Worm (Caenorhabditis elegans) whole organism, midembryonic: ENCODE data around the gene nstp-6.
"Not testable (repeated sequence)": the region's sequence is repeated elsewhere in the genome, so short reads cannot be mapped to it uniquely, and the experiment has no call there.

ENCODE experiments used
- T22C8.4 ChIP-seq: fragments of 200-800 bp; sonication (Bioruptor generic); IDR thresholded peaks from 2 replicates; pipeline ENCODE4 v1.3.6; 2022; ENCODE audit warnings: missing genetic modification characterization, missing compliant biosample characterization
- cog-1 ChIP-seq: sonication (generic microtip); optimal IDR thresholded peaks from 2 replicates; lab custom pipeline; 2016; ENCODE audit warnings: missing genetic modification characterization, missing compliant biosample characterization
- flt-1 ChIP-seq: fragments of 200-800 bp; sonication (Bioruptor generic); IDR thresholded peaks from 2 replicates; pipeline ENCODE4 v1.3.6; 2022; ENCODE audit warnings: missing genetic modification characterization, missing compliant biosample characterization
- klf-2 ChIP-seq: fragments of 200-800 bp; sonication (Bioruptor generic); conservative IDR thresholded peaks from 2 replicates; pipeline ENCODE4 v1.3.6; 2022; ENCODE audit warnings: missing genetic modification reagents, missing genetic modification characterization, missing compliant biosample characterization
- med-1 ChIP-seq: sonication (generic microtip); optimal IDR thresholded peaks from 2 replicates; lab custom pipeline; 2017; ENCODE audit warnings: missing genetic modification characterization, mild to moderate bottlenecking, missing compliant biosample characterization, antibody characterized with exemption, missing genetic modification reagents; ENCODE audit not compliant: insufficient read depth
- ref-1 ChIP-seq: fragments of 200-800 bp; sonication (Bioruptor generic); conservative IDR thresholded peaks from 2 replicates; pipeline ENCODE4 v1.3.6; 2022; ENCODE audit warnings: missing genetic modification reagents, missing genetic modification characterization, missing compliant biosample characterization
- tab-1 ChIP-seq: fragments of 200-800 bp; sonication (Bioruptor generic); IDR thresholded peaks from 2 replicates; pipeline ENCODE4 v1.3.6; 2022; ENCODE audit warnings: missing genetic modification characterization, missing compliant biosample characterization
- ztf-23 ChIP-seq: fragments of 200-800 bp; sonication (Bioruptor generic); IDR thresholded peaks from 2 replicates; pipeline ENCODE4 v1.3.6; 2022; ENCODE audit warnings: missing genetic modification reagents, missing genetic modification characterization, missing compliant biosample characterization
- ztf-29 ChIP-seq: fragments of 200-800 bp; sonication (Bioruptor generic); IDR thresholded peaks from 2 replicates; pipeline ENCODE4 v1.3.6; 2022; ENCODE audit warnings: missing genetic modification reagents, missing genetic modification characterization, missing compliant biosample characterization

Gene nstp-6

DNA sequence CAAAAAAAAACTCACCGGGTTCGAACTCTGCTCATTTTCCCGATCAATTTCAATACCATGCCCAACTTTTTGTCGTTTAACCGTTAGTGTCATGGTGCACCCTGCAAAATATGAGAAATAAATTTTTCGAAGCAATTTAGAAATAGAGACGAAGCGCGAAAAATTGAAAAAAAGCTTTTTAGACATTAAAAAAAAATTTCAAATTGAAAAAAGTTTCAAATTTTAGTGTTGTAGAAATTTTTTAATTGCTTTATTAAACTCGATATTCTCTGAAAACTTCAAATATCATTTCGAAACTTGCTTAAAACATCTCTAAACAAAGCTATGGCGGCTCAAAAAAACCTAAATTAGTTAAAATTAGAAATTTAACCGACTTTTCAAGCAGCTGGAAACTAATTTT is at the start of gene nstp-6:
nstp-6 (minus strand) TSS at position 101 of the 400 bp plus-strand sequence.
- no peak for TF ChIP-seq klf-2 (GFP tag; lab: Robert Waterston, UW)
- TF ChIP-seq cog-1 (tag; lab: Kevin White, UChicago): no peak
- no peak for TF ChIP-seq ztf-23 (GFP tag; lab: Robert Waterston, UW)
- TF ChIP-seq flt-1 (GFP tag; lab: Robert Waterston, UW): no peak
- no peak for TF ChIP-seq T22C8.4
- no peak for TF ChIP-seq ref-1 (GFP tag; lab: Robert Waterston, UW)
- TF ChIP-seq med-1 (GFP tag; lab: Kevin White, UChicago): no peak
- TF ChIP-seq ztf-29 (GFP tag; lab: Robert Waterston, UW): no peak
- TF ChIP-seq tab-1 (GFP tag; lab: Robert Waterston, UW): no peak

DNA sequence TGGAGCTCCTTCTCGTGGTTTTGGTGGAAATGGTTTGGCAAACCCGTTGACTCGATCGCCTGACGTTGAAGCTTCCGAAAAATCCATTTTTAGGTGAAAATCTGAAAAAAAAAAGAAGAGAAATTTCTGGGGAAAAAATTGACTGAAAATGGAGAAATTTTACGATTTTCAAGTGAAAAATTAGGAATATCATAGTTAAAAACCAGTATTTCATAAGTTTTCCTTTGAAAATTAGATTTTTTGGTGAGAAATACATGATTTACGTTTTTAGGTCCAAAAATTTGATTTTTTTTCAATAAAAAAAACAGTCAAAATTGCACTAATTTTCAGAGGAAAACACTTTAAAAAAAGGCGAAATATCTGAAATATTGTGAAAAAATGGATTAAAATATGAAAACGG is 46.1 kb upstream of the nstp-6 start, which contains the start of gene taf-2:
taf-2 (minus strand) TSS at position 101 of the 400 bp plus-strand sequence.
- TF ChIP-seq tab-1 (GFP tag; lab: Robert Waterston, UW) (no peak), cog-1 (tag; lab: Kevin White, UChicago) (no peak), ztf-23 (GFP tag; lab: Robert Waterston, UW) (no peak), T22C8.4 (no peak), ref-1 (GFP tag; lab: Robert Waterston, UW) (no peak), med-1 (GFP tag; lab: Kevin White, UChicago) (no peak), flt-1 (GFP tag; lab: Robert Waterston, UW) (no peak), klf-2 (GFP tag; lab: Robert Waterston, UW) (no peak), ztf-29 (GFP tag; lab: Robert Waterston, UW) (no peak)

DNA sequence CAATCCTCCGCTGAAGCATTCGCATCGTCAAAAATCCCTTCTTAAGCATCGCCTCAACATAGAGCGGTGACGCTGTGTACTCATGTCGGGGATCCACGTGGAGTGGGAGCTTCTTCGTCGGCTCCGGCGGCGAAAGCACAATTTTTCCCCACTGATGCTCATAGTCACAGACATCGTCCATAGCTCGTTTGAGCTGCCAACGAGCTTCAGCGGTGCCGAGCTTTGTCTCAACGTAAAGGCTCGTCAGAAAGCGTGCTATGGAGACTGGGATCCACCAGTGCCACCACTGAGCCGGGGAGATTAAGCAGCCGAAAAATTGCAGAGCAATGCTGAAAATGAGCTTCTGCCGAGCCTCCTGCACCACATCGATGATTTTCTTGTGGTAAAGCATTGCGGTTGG is 43.4 kb upstream of the nstp-6 start:
- no peak for TF ChIP-seq med-1 (GFP tag; lab: Kevin White, UChicago)
- no peak for TF ChIP-seq klf-2 (GFP tag; lab: Robert Waterston, UW)
- no peak for TF ChIP-seq cog-1 (tag; lab: Kevin White, UChicago)
- no peak for TF ChIP-seq ztf-23 (GFP tag; lab: Robert Waterston, UW)
- TF ChIP-seq ztf-29 (GFP tag; lab: Robert Waterston, UW): no peak
- no peak for TF ChIP-seq flt-1 (GFP tag; lab: Robert Waterston, UW)
- no peak for TF ChIP-seq ref-1 (GFP tag; lab: Robert Waterston, UW)
- TF ChIP-seq T22C8.4: no peak
- no peak for TF ChIP-seq tab-1 (GFP tag; lab: Robert Waterston, UW)

DNA sequence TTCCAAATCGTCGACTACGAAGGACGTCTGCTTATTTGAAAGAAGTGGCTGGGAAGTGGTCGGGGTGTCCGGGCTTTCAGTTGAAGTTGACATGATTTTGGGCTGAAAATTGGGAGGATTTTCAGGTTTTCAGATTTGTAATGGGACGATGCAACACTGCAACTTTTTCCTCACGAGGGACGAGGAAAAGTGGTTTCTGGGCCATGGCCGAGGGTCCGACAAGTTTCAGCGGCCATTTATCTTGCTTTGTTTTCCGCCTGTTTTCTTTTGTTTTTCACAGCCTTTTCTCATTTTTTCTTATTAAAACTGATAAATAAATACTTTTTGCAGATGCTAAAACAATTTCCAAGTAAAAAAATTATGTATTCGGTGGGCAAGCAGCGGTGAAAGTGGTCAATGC is 35.4 kb upstream of the nstp-6 start, which contains the start of gene blos-7:
blos-7 (minus strand) TSS at position 101 of the 400 bp plus-strand sequence.
- TF ChIP-seq ztf-29 (GFP tag; lab: Robert Waterston, UW); T22C8.4; ref-1 (GFP tag; lab: Robert Waterston, UW): not testable (repeated sequence)

DNA sequence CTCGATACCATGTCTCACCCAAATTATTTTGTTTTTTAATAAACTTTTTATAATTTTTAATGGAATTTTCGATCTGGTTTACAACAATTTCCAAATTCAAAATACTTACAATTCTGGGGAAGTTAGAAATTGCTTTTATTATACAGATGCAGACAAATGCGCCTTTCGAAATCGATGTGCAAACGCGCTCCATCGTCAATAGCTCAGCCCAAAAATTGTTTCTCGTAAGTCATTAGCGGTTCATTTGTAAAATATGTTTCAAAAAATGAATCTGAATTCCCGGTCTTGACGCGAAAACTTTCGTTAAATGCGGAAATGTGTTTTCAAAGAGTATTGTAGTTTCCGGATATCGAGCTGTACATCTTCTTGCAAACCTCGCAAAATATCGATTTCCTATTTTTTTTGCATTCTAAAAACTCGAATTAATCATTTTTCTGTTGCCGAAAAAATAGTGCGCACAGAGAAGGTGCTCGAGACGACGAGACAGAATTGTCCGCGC is 32.1 kb upstream of the nstp-6 start, which contains the start of gene Y37E11B.1:
Y37E11B.1 (plus strand) TSS at position 145 of the 499 bp plus-strand sequence.
- TF ChIP-seq ztf-23 (GFP tag; lab: Robert Waterston, UW) (no peak), med-1 (GFP tag; lab: Kevin White, UChicago) (no peak), flt-1 (GFP tag; lab: Robert Waterston, UW) (no peak), ref-1 (GFP tag; lab: Robert Waterston, UW) (no peak), tab-1 (GFP tag; lab: Robert Waterston, UW) (no peak), klf-2 (GFP tag; lab: Robert Waterston, UW) (no peak), cog-1 (tag; lab: Kevin White, UChicago) (no peak), ztf-29 (GFP tag; lab: Robert Waterston, UW) (no peak), T22C8.4 (no peak)

DNA sequence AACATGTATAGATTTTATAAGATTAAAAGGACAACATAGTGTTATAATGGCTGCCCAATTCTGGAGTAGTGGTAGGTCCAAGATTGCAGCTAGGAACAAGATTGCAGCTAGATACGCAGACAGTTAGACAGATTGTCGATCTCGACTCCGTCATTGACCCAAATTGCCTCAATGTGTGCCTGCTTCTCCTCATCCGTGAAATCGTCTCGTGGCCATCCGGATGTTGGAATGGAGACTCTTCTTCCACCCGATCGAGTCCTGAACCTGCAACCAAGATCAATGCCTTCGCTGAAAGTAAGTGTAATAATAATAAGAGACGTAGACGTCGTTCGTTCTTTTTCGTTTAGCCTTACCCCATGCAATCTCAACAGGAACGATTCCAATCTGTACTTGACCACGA is 31.3 kb upstream of the nstp-6 start:
- TF ChIP-seq med-1 (GFP tag; lab: Kevin White, UChicago) (no peak), T22C8.4 (no peak), ztf-29 (GFP tag; lab: Robert Waterston, UW) (no peak), klf-2 (GFP tag; lab: Robert Waterston, UW) (no peak), ztf-23 (GFP tag; lab: Robert Waterston, UW) (no peak), flt-1 (GFP tag; lab: Robert Waterston, UW) (no peak), tab-1 (GFP tag; lab: Robert Waterston, UW) (no peak)

DNA sequence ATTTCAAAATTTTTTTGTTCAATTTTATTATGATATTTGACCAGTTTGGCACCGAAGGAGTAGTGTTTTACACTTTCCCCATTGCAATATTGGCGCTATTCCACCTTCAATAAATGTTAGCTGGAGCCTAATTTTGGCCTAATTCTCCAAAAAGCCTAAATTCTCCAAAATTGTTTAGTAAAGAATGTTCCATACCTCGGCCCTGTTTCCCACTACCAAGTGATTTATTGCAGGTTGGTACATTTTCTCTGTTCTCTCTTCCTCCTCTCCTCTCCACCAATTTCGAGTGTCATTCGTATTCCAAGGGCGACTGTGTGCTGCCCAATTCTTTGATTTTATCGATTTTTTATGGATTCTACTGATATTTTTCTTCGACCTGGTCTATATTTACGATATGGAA is 30.8 kb upstream of the nstp-6 start, which contains the start of gene Y37E11B.2:
Y37E11B.2 (plus strand) TSS at position 301 of the 400 bp plus-strand sequence.
- TF ChIP-seq cog-1 (tag; lab: Kevin White, UChicago) (no peak), ref-1 (GFP tag; lab: Robert Waterston, UW) (no peak)

DNA sequence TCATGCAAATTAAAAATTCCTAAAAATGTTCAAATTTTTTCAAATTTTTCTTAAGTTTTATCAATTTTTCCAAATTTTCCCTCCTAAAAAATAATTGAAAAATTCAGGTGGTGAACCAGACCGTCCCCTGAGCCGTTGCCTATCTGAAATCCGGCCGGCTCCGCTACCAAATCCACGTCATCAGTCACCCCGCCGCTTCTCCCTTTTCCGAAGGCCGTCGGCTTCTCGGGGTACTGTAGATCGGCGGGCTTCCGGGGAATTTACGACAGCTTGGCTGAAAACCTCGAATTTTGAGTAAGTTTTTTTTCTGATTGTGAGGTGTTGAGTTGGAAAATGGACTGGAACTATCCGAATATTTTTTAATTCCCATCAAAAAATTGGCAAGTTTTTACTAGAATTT is 23.2 kb upstream of the nstp-6 start:
- TF ChIP-seq flt-1 (GFP tag; lab: Robert Waterston, UW) (no peak), T22C8.4 (no peak), klf-2 (GFP tag; lab: Robert Waterston, UW) (no peak), ztf-29 (GFP tag; lab: Robert Waterston, UW) (no peak), ztf-23 (GFP tag; lab: Robert Waterston, UW) (no peak), tab-1 (GFP tag; lab: Robert Waterston, UW) (no peak), med-1 (GFP tag; lab: Kevin White, UChicago) (no peak), ref-1 (GFP tag; lab: Robert Waterston, UW) (no peak), cog-1 (tag; lab: Kevin White, UChicago) (no peak)

DNA sequence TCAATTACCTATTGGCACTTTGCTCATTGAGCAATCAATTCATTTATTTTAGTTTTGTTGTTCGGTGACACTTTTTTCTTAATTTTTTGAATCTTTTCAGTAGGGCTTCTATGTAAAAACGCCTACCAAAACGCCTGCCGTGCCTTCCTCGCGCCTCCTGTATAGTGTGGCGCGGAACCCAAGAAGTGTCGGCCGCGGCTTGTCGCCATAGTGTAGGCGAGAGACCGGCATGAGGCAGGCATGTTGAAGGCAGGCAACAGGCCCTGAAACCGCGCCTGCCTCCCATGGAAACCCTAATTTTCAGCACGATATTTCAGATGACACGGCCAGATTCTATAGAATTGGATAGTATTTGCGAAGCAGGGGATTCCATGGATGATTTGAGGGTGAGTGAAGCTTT is 21.2 kb upstream of the nstp-6 start, which contains the start of gene otpl-1:
otpl-1 (plus strand) TSS at position 372 of the 400 bp plus-strand sequence.
- no peak for TF ChIP-seq ztf-29 (GFP tag; lab: Robert Waterston, UW)
- TF ChIP-seq cog-1 (tag; lab: Kevin White, UChicago): no peak
- no peak for TF ChIP-seq ztf-23 (GFP tag; lab: Robert Waterston, UW)
- TF ChIP-seq klf-2 (GFP tag; lab: Robert Waterston, UW): no peak
- no peak for TF ChIP-seq ref-1 (GFP tag; lab: Robert Waterston, UW)
- no peak for TF ChIP-seq tab-1 (GFP tag; lab: Robert Waterston, UW)
- no peak for TF ChIP-seq med-1 (GFP tag; lab: Kevin White, UChicago)
- TF ChIP-seq T22C8.4: no peak
- no peak for TF ChIP-seq flt-1 (GFP tag; lab: Robert Waterston, UW)
